Worm (Caenorhabditis elegans): Measurements from ENCODE around the gene him-18.

DNA sequence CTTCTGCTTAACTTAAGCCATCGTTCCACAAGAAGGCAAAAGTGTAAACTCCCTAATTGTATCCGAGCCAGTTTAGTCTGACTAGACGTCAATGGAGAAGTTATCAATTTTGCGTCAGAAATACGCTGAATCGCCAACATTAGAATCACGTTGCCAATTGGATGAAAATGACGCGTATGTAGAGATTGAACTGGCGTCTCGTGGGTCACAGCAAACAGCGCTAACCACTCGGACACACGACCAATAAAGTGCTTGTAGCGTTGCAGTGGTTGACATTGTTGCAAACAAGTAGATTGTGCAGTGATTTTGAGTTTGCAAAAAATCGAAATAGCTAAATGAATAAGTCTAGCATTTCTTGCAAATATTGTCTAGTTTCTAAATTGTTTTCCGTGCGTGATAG lies 25.4 kb downstream of the him-18 start:
- TF ChIP-seq ceh-16 (tag; optimal IDR thresholded peaks at IDR 0.05) (no peak), lin-39 (tag; optimal IDR thresholded peaks at IDR 0.05) (no peak), nhr-12 (tag; optimal IDR thresholded peaks at IDR 0.05) (no peak), zag-1 (tag; optimal IDR thresholded peaks at IDR 0.05) (no peak), skn-1 (tag; optimal IDR thresholded peaks at IDR 0.05) (no peak), lin-13 (GFP tag; optimal IDR thresholded peaks at IDR 0.05) (peak; percentile 70), unc-39 (tag; optimal IDR thresholded peaks at IDR 0.05) (no peak)

Measured in whole organism, L2 larva.